Worm (Caenorhabditis elegans) whole organism, midembryonic: ENCODE results near the gene mrpl-39.

Source experiments
- T22C8.4 ChIP-seq: fragments of 200-800 bp; sonication (Bioruptor generic); IDR thresholded peaks from 2 replicates; pipeline ENCODE4 v1.3.6; 2022; ENCODE audit warnings: missing genetic modification characterization, missing compliant biosample characterization
- cog-1 ChIP-seq: sonication (generic microtip); optimal IDR thresholded peaks from 2 replicates; lab custom pipeline; 2016; ENCODE audit warnings: missing genetic modification characterization, missing compliant biosample characterization
- flt-1 ChIP-seq: fragments of 200-800 bp; sonication (Bioruptor generic); IDR thresholded peaks from 2 replicates; pipeline ENCODE4 v1.3.6; 2022; ENCODE audit warnings: missing genetic modification characterization, missing compliant biosample characterization
- klf-2 ChIP-seq: fragments of 200-800 bp; sonication (Bioruptor generic); conservative IDR thresholded peaks from 2 replicates; pipeline ENCODE4 v1.3.6; 2022; ENCODE audit warnings: missing genetic modification reagents, missing genetic modification characterization, missing compliant biosample characterization
- med-1 ChIP-seq: sonication (generic microtip); optimal IDR thresholded peaks from 2 replicates; lab custom pipeline; 2017; ENCODE audit warnings: missing genetic modification characterization, mild to moderate bottlenecking, missing compliant biosample characterization, antibody characterized with exemption, missing genetic modification reagents; ENCODE audit not compliant: insufficient read depth
- ref-1 ChIP-seq: fragments of 200-800 bp; sonication (Bioruptor generic); conservative IDR thresholded peaks from 2 replicates; pipeline ENCODE4 v1.3.6; 2022; ENCODE audit warnings: missing genetic modification reagents, missing genetic modification characterization, missing compliant biosample characterization
- tab-1 ChIP-seq: fragments of 200-800 bp; sonication (Bioruptor generic); IDR thresholded peaks from 2 replicates; pipeline ENCODE4 v1.3.6; 2022; ENCODE audit warnings: missing genetic modification characterization, missing compliant biosample characterization
- ztf-23 ChIP-seq: fragments of 200-800 bp; sonication (Bioruptor generic); IDR thresholded peaks from 2 replicates; pipeline ENCODE4 v1.3.6; 2022; ENCODE audit warnings: missing genetic modification reagents, missing genetic modification characterization, missing compliant biosample characterization
- ztf-29 ChIP-seq: fragments of 200-800 bp; sonication (Bioruptor generic); IDR thresholded peaks from 2 replicates; pipeline ENCODE4 v1.3.6; 2022; ENCODE audit warnings: missing genetic modification reagents, missing genetic modification characterization, missing compliant biosample characterization

ce11 chrV:1807160-1807559 is 14.2 kb upstream of the mrpl-39 start, which contains the start of gene srt-42:
- TF ChIP-seq T22C8.4 (GFP tag; lab: Robert Waterston, UW) (no peak), med-1 (GFP tag; lab: Kevin White, UChicago) (no peak), flt-1 (GFP tag; lab: Robert Waterston, UW) (no peak), ztf-29 (GFP tag; lab: Robert Waterston, UW) (no peak), cog-1 (tag; lab: Kevin White, UChicago) (no peak), tab-1 (GFP tag; lab: Robert Waterston, UW) (no peak), ref-1 (GFP tag; lab: Robert Waterston, UW) (no peak), ztf-23 (GFP tag; lab: Robert Waterston, UW) (no peak), klf-2 (GFP tag; lab: Robert Waterston, UW) (no peak)
